Fruit fly (Drosophila melanogaster): ENCODE results near the gene Fhos.

Fhos gene

DNA sequence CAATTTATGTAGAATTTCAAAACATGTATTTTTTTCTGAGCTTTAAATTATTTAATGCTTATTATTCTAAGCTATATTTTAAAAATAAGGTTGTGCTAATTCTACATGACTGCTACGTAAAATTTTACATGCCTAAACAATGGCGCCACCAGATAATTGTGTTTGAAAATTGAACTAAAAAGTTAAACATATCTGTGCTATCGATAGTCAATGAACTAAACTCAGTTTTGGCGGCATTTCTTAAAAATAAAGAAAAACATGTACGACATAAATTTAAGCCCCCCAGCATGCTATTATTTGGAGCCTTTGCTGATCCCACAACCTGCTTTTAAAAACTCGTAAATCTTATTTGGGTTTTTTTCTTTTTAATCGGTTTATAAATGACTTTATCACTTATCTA is 34.8 kb upstream of the Fhos start (continued):
- TF ChIP-seq z (GFP tag; IDR thresholded peaks at IDR 0.05) = no peak
- TF ChIP-seq CG1603 (tag; optimal IDR thresholded peaks at IDR 0.05) = peak; percentile 60
- no peak for TF ChIP-seq cas (GFP tag; IDR thresholded peaks at IDR 0.05)
- no peak for TF ChIP-seq Max (GFP tag; optimal IDR thresholded peaks at IDR 0.05)
- no peak for TF ChIP-seq CG2889 (GFP tag; IDR thresholded peaks at IDR 0.05)
- TF ChIP-seq gcm2 (GFP tag; optimal IDR thresholded peaks at IDR 0.05) = no peak
- no peak for TF ChIP-seq Neu2 (GFP tag; optimal IDR thresholded peaks at IDR 0.05; ENCODE audit: borderline replicate concordance)
- no peak for TF ChIP-seq CG1024 (GFP tag; IDR thresholded peaks at IDR 0.05)
- TF ChIP-seq chif (GFP tag; optimal IDR thresholded peaks at IDR 0.05) = no peak
- TF ChIP-seq CG31441 (GFP tag; IDR thresholded peaks at IDR 0.05) = peak; percentile 28; the same call in 1 of the 2 replicates
- TF ChIP-seq CG11504 (tag; optimal IDR thresholded peaks at IDR 0.05) = peak; percentile 52
- peak; percentile 92 for TF ChIP-seq CG15514 (GFP tag; optimal IDR thresholded peaks at IDR 0.05)
- TF ChIP-seq sim (GFP tag; IDR thresholded peaks at IDR 0.05) = no peak
- TF ChIP-seq fd64A (GFP tag; optimal IDR thresholded peaks at IDR 0.05) = no peak
- peak; percentile 29 for TF ChIP-seq gem (tag; optimal IDR thresholded peaks at IDR 0.05)
- no peak for TF ChIP-seq CG8944 (GFP tag; optimal IDR thresholded peaks at IDR 0.05)
- no peak for TF ChIP-seq insv (GFP tag; optimal IDR thresholded peaks at IDR 0.05)
- no peak for TF ChIP-seq CG11456 (GFP tag; IDR thresholded peaks at IDR 0.05)
- TF ChIP-seq Nf-YA (GFP tag; IDR thresholded peaks at IDR 0.05) = no peak
- no peak for TF ChIP-seq HmgD (GFP tag; optimal IDR thresholded peaks at IDR 0.05)
- no peak for TF ChIP-seq cg (GFP tag; optimal IDR thresholded peaks at IDR 0.05)
- TF ChIP-seq CG7556 (GFP tag; optimal IDR thresholded peaks at IDR 0.05) = no peak
- no peak for TF ChIP-seq CG31365 (tag; optimal IDR thresholded peaks at IDR 0.05)
- TF ChIP-seq Meics (GFP tag; optimal IDR thresholded peaks at IDR 0.05) = peak; percentile 19
- peak; percentile 45 for TF ChIP-seq CG3995 (GFP tag; optimal IDR thresholded peaks at IDR 0.05)
- TF ChIP-seq Hmr (GFP tag; optimal IDR thresholded peaks at IDR 0.05) = peak; percentile 21
- no peak for TF ChIP-seq ro (GFP tag; IDR thresholded peaks at IDR 0.05)
- no peak for TF ChIP-seq CG4854 (GFP tag; optimal IDR thresholded peaks at IDR 0.05)
- no peak for TF ChIP-seq ham (GFP tag; IDR thresholded peaks at IDR 0.05)
- peak; percentile 8 for TF ChIP-seq CoRest (tag; optimal IDR thresholded peaks at IDR 0.05)
- peak; percentile 77 for TF ChIP-seq knrl (GFP tag; IDR thresholded peaks at IDR 0.05; ENCODE audit: partially characterized antibody)
- TF ChIP-seq esg (GFP tag; conservative IDR thresholded peaks at IDR 0.05) = no peak
- TF ChIP-seq odd (GFP tag; optimal IDR thresholded peaks at IDR 0.05) = no peak
- TF ChIP-seq br (optimal IDR thresholded peaks at IDR 0.05) = no peak
- TF ChIP-seq ind (GFP tag; optimal IDR thresholded peaks at IDR 0.05) = no peak
- peak; percentile 55; the same call in 1 of the 3 replicates for TF ChIP-seq Doc3 (GFP tag; IDR thresholded peaks at IDR 0.05; ENCODE audit: partially characterized antibody)
- no peak for TF ChIP-seq CG6175 (GFP tag; IDR thresholded peaks at IDR 0.05)
- no peak for TF ChIP-seq CG12744 (GFP tag; optimal IDR thresholded peaks at IDR 0.05)
- no peak for TF ChIP-seq gsb (GFP tag; IDR thresholded peaks at IDR 0.05)
- TF ChIP-seq crol (GFP tag; IDR thresholded peaks at IDR 0.05) = no peak
- no peak for TF ChIP-seq Mad (GFP tag; optimal IDR thresholded peaks at IDR 0.05)
- TF ChIP-seq peb (GFP tag; IDR thresholded peaks at IDR 0.05) = no peak
- no peak for TF ChIP-seq lbe (GFP tag; optimal IDR thresholded peaks at IDR 0.05)
- TF ChIP-seq D19A (tag; optimal IDR thresholded peaks at IDR 0.05) = no peak
- TF ChIP-seq CG8089 (GFP tag; optimal IDR thresholded peaks at IDR 0.05) = no peak
- no peak for TF ChIP-seq CG31224 (GFP tag; IDR thresholded peaks at IDR 0.05)
- TF ChIP-seq Chrac-16 (GFP tag; optimal IDR thresholded peaks at IDR 0.05) = no peak
- TF ChIP-seq pho (GFP tag; optimal IDR thresholded peaks at IDR 0.05) = no peak
- no peak for TF ChIP-seq mam (GFP tag; optimal IDR thresholded peaks at IDR 0.05)
- peak; percentile 1 for TF ChIP-seq CG12659 (GFP tag; optimal IDR thresholded peaks at IDR 0.05)
- peak; percentile 70 for TF ChIP-seq pzg (GFP tag; optimal IDR thresholded peaks at IDR 0.05)
- peak; percentile 83 for TF ChIP-seq Opbp (GFP tag; IDR thresholded peaks at IDR 0.05; ENCODE audit: partially characterized antibody)
- TF ChIP-seq pb (GFP tag; optimal IDR thresholded peaks at IDR 0.05) = no peak

Data from whole organism, embryonic.